Fruit fly (Drosophila melanogaster): ENCODE results near the gene Prosbeta4.

- TF ChIP-seq EcR (GFP tag; optimal IDR thresholded peaks at IDR 0.05) (no peak), CG4496 (GFP tag; IDR thresholded peaks at IDR 0.05) (no peak), Snoo (tag; optimal IDR thresholded peaks at IDR 0.05) (no peak), gl (tag; optimal IDR thresholded peaks at IDR 0.05) (no peak), CG12605 (GFP tag; IDR thresholded peaks at IDR 0.05) (no peak), Ets98B (GFP tag; IDR thresholded peaks at IDR 0.05) (no peak), CG34367 (tag; optimal IDR thresholded peaks at IDR 0.05) (no peak), Pif1B (GFP tag; optimal IDR thresholded peaks at IDR 0.05) (no peak), rn (GFP tag; IDR thresholded peaks at IDR 0.05) (no peak), Pif1A (GFP tag; optimal IDR thresholded peaks at IDR 0.05) (no peak), CG8159 (tag; optimal IDR thresholded peaks at IDR 0.05) (no peak)
These were observed 22.1 kb upstream of the Prosbeta4 start, which contains the start of gene yellow-b for dm6 chr2L:16754074-16754473.

Measured in whole organism, pupa.